Fruit fly (Drosophila melanogaster): Measurements from ENCODE around the gene CG5854.

CG5854 gene

dm6 chr3R:23969449-23969848 is 35.7 kb downstream of the CG5854 start (continued):
- no peak for TF ChIP-seq fru (optimal IDR thresholded peaks at IDR 0.05)
- peak; percentile 38; the same call in 1 of the 2 replicates for TF ChIP-seq H2.0 (GFP tag; IDR thresholded peaks at IDR 0.05)
- no peak for TF ChIP-seq Asciz (GFP tag; optimal IDR thresholded peaks at IDR 0.05)
- peak; percentile 69 for TF ChIP-seq Sox102F (GFP tag; optimal IDR thresholded peaks at IDR 0.05)
- TF ChIP-seq Nf-YB (GFP tag; optimal IDR thresholded peaks at IDR 0.05), result no peak
- no peak for TF ChIP-seq CG4282 (GFP tag; optimal IDR thresholded peaks at IDR 0.05)
- TF ChIP-seq CG14441 (GFP tag; IDR thresholded peaks at IDR 0.05), result peak; percentile 72
- peak; percentile 29 for TF ChIP-seq Vsx1 (GFP tag; optimal IDR thresholded peaks at IDR 0.05)
- TF ChIP-seq CG5180 (GFP tag; optimal IDR thresholded peaks at IDR 0.05), result peak; percentile 19
- TF ChIP-seq CG18262 (tag; optimal IDR thresholded peaks at IDR 0.05), result peak; percentile 49
- no peak for TF ChIP-seq CG13775 (GFP tag; optimal IDR thresholded peaks at IDR 0.05)
- no peak for TF ChIP-seq CG2116 (GFP tag; optimal IDR thresholded peaks at IDR 0.05)
- TF ChIP-seq corto (GFP tag; optimal IDR thresholded peaks at IDR 0.05), result no peak
- TF ChIP-seq CG17359 (tag; optimal IDR thresholded peaks at IDR 0.05), result peak; percentile 68
- peak; percentile 13 for TF ChIP-seq CG3281 (GFP tag; optimal IDR thresholded peaks at IDR 0.05)
- TF ChIP-seq peb (GFP tag; IDR thresholded peaks at IDR 0.05), result no peak
- no peak for TF ChIP-seq Six4 (GFP tag; optimal IDR thresholded peaks at IDR 0.05)
- peak; percentile 27; the same call in 1 of the 2 replicates for TF ChIP-seq sisA (GFP tag; IDR thresholded peaks at IDR 0.05)
- TF ChIP-seq ara (GFP tag; IDR thresholded peaks at IDR 0.05), result no peak
- no peak for TF ChIP-seq CG10274 (GFP tag; optimal IDR thresholded peaks at IDR 0.05)
- peak; percentile 20 for TF ChIP-seq CG12299 (tag; optimal IDR thresholded peaks at IDR 0.05)
- TF ChIP-seq gem (tag; optimal IDR thresholded peaks at IDR 0.05), result peak; percentile 77
- peak; percentile 95 for TF ChIP-seq D19A (tag; optimal IDR thresholded peaks at IDR 0.05)
- no peak for TF ChIP-seq pho (GFP tag; optimal IDR thresholded peaks at IDR 0.05)
- peak; percentile 20; the same call in 1 of the 3 replicates for TF ChIP-seq CG14050 (GFP tag; IDR thresholded peaks at IDR 0.05)
- TF ChIP-seq sens (GFP tag), result peak; percentile 64
- TF ChIP-seq Spps (tag; optimal IDR thresholded peaks at IDR 0.05), result no peak
- TF ChIP-seq B-H2 (GFP tag; optimal IDR thresholded peaks at IDR 0.05), result no peak
- no peak for TF ChIP-seq CkIIα-i1 (GFP tag; IDR thresholded peaks at IDR 0.05)
- no peak for TF ChIP-seq ro (GFP tag; IDR thresholded peaks at IDR 0.05)
- TF ChIP-seq CG17186 (GFP tag; optimal IDR thresholded peaks at IDR 0.05), result no peak
- TF ChIP-seq maf-S (GFP tag; optimal IDR thresholded peaks at IDR 0.05), result no peak
- no peak for TF ChIP-seq hbn (GFP tag; IDR thresholded peaks at IDR 0.05; ENCODE audit: partially characterized antibody)
- TF ChIP-seq kay (GFP tag; optimal IDR thresholded peaks at IDR 0.05), result no peak
- TF ChIP-seq Lhr (GFP tag; optimal IDR thresholded peaks at IDR 0.05), result no peak
- peak in 1 of 2 experiments; percentile 22 for TF ChIP-seq Eip74EF (GFP tag; optimal IDR thresholded peaks at IDR 0.05)
- TF ChIP-seq CG11504 (tag; optimal IDR thresholded peaks at IDR 0.05), result peak; percentile 75
- peak; percentile 70; the same call in 2 of the 3 replicates for TF ChIP-seq CG17361 (GFP tag; IDR thresholded peaks at IDR 0.05)
- TF ChIP-seq dimm (GFP tag; IDR thresholded peaks at IDR 0.05), result no peak
- no peak for TF ChIP-seq CG15696 (tag; optimal IDR thresholded peaks at IDR 0.05)
- no peak for TF ChIP-seq Doc3 (GFP tag; IDR thresholded peaks at IDR 0.05; ENCODE audit: partially characterized antibody)
- no peak for TF ChIP-seq CG8944 (GFP tag; optimal IDR thresholded peaks at IDR 0.05)
- TF ChIP-seq CG10147 (GFP tag; optimal IDR thresholded peaks at IDR 0.05), result peak; percentile 32
- TF ChIP-seq CG10565 (GFP tag; optimal IDR thresholded peaks at IDR 0.05), result no peak
- no peak for TF ChIP-seq gfzf (GFP tag; optimal IDR thresholded peaks at IDR 0.05)
- TF ChIP-seq CG2875 (GFP tag; optimal IDR thresholded peaks at IDR 0.05), result no peak
- no peak for TF ChIP-seq seq (GFP tag; IDR thresholded peaks at IDR 0.05)
- TF ChIP-seq E2f2 (GFP tag; IDR thresholded peaks at IDR 0.05), result peak; percentile 43; the same call in 1 of the 2 replicates
- no peak; the same call in 1 of the 2 replicates for TF ChIP-seq ap (GFP tag; IDR thresholded peaks at IDR 0.05)
- TF ChIP-seq CG17612 (GFP tag; IDR thresholded peaks at IDR 0.05), result no peak
- peak; percentile 30; the same call in 1 of the 2 replicates for TF ChIP-seq CG14014 (GFP tag; IDR thresholded peaks at IDR 0.05)
